Fruit fly (Drosophila melanogaster): ENCODE measurements around the gene RpS19a.

Gene RpS19a

DNA sequence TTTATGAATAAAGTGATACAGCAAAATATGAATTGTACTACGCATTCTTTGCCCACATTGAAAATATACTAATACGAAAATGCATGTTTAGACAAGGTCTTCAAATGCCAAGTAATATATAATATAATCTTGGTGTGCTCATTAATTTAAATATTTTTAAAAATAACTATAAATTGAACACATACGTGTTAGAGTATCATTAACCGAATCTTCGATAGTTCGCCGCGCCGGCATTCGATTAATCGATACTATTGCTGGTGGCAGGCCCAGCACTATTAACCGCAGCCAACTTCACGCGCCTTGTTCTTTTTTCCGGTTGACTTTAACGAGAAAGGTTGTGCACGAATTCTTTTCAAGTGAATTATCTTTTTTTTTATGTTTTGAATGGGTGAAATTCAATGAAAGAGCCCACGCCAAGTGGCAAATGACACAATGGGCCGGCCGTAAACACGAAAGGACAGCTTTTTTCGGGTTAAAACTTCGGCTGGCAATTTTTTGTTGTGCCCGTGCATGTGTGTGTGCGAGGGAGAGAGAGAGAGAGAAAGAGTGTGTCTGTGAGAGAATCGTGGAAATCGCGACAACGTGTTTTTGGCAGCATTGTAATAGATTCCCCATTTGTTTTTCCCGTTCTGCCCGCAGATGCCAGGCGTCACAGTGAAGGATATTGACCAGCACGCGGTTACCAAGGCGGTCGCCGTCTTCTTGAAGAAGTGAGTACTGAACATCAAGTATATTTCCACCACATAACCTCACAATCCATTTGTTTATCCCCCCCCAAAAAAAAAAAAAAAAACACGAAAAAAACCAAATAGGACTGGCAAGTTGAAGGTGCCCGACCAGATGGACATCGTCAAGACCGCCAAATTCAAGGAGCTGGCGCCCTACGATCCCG, at the start of gene RpS19a (continued):
- TF ChIP-seq tgo (GFP tag; IDR thresholded peaks at IDR 0.05) (peak; percentile 51; the same call in 2 of the 3 replicates), HLH3B (GFP tag; IDR thresholded peaks at IDR 0.05) (peak; percentile 56), rib (GFP tag; IDR thresholded peaks at IDR 0.05) (peak; percentile 56), CG6791 (GFP tag; IDR thresholded peaks at IDR 0.05; ENCODE audit: partially characterized antibody) (no peak; the same call in 1 of the 3 replicates), CG4328 (GFP tag; optimal IDR thresholded peaks at IDR 0.05) (peak; percentile 85), CG10543 (GFP tag; optimal IDR thresholded peaks at IDR 0.05) (peak; percentile 91), psq (GFP tag; optimal IDR thresholded peaks at IDR 0.05) (no peak), CG17328 (GFP tag; IDR thresholded peaks at IDR 0.05) (peak; percentile 89), Ada2b (GFP tag; IDR thresholded peaks at IDR 0.05) (peak; percentile 34; the same call in 1 of the 2 replicates), CG10462 (GFP tag; optimal IDR thresholded peaks at IDR 0.05) (no peak), chif (GFP tag; optimal IDR thresholded peaks at IDR 0.05) (peak in 1 of 2 experiments; percentile 55), dmrt99B (tag; optimal IDR thresholded peaks at IDR 0.05) (peak; percentile 68), sens-2 (GFP tag; IDR thresholded peaks at IDR 0.05) (peak; percentile 81), Kr (GFP tag; optimal IDR thresholded peaks at IDR 0.05) (peak; percentile 66), dmrt11E (tag; optimal IDR thresholded peaks at IDR 0.05) (peak; percentile 61), bowl (GFP tag; IDR thresholded peaks at IDR 0.05) (peak; percentile 47; the same call in 1 of the 2 replicates), ci (GFP tag; IDR thresholded peaks at IDR 0.05) (peak; percentile 95), CG5953 (GFP tag; IDR thresholded peaks at IDR 0.05) (peak; percentile 75), CG11696 (GFP tag; IDR thresholded peaks at IDR 0.05) (peak; percentile 39; the same call in 1 of the 2 replicates), CG18599 (GFP tag; optimal IDR thresholded peaks at IDR 0.05) (peak; percentile 79), tio (GFP tag; optimal IDR thresholded peaks at IDR 0.05) (peak; percentile 14), Oaz (GFP tag; IDR thresholded peaks at IDR 0.05) (peak; percentile 55), CG9797 (GFP tag; optimal IDR thresholded peaks at IDR 0.05) (peak; percentile 47), Mrtf (GFP tag; IDR thresholded peaks at IDR 0.05) (peak; percentile 66; the same call in 2 of the 3 replicates), YL-1 (GFP tag; optimal IDR thresholded peaks at IDR 0.05) (peak; percentile 94), Atf-2 (GFP tag; optimal IDR thresholded peaks at IDR 0.05) (peak; percentile 36), Ssrp (tag; optimal IDR thresholded peaks at IDR 0.05) (peak; percentile 21), CG2712 (tag; optimal IDR thresholded peaks at IDR 0.05) (peak; percentile 39), CG12155 (GFP tag; optimal IDR thresholded peaks at IDR 0.05) (peak; percentile 27), gcm (GFP tag; optimal IDR thresholded peaks at IDR 0.05) (peak; percentile 67), CG4282 (GFP tag; optimal IDR thresholded peaks at IDR 0.05) (no peak), dysf (GFP tag; IDR thresholded peaks at IDR 0.05) (peak; percentile 67), dan (GFP tag; IDR thresholded peaks at IDR 0.05) (no peak), hbn (GFP tag; IDR thresholded peaks at IDR 0.05; ENCODE audit: partially characterized antibody) (no peak), Dref (GFP tag; IDR thresholded peaks at IDR 0.05) (peak; percentile 75), abd-A (tag; optimal IDR thresholded peaks at IDR 0.05) (no peak), CG3163 (GFP tag; optimal IDR thresholded peaks at IDR 0.05) (peak; percentile 29), CG13424 (tag; optimal IDR thresholded peaks at IDR 0.05) (peak; percentile 53), CG2116 (GFP tag; optimal IDR thresholded peaks at IDR 0.05) (peak; percentile 70), twi (tag; optimal IDR thresholded peaks at IDR 0.05) (peak; percentile 38), Ets97D (GFP tag; optimal IDR thresholded peaks at IDR 0.05) (peak; percentile 99), CG14050 (GFP tag; IDR thresholded peaks at IDR 0.05) (peak; percentile 49; the same call in 2 of the 3 replicates), CG5245 (GFP tag; optimal IDR thresholded peaks at IDR 0.05) (peak; percentile 27), tx (GFP tag; optimal IDR thresholded peaks at IDR 0.05) (no peak), Gsc (GFP tag; IDR thresholded peaks at IDR 0.05) (no peak), jumu (GFP tag; optimal IDR thresholded peaks at IDR 0.05) (no peak), btn (GFP tag; optimal IDR thresholded peaks at IDR 0.05) (peak; percentile 43), HHEX (GFP tag; optimal IDR thresholded peaks at IDR 0.05) (peak; percentile 91), CG7928 (GFP tag; optimal IDR thresholded peaks at IDR 0.05) (peak; percentile 26)
